Fruit fly (Drosophila melanogaster): Measurements from ENCODE around the gene CG13040.

Gene CG13040

dm6 chr3L:16326657-16327056, at the start of gene CG13040, which contains the start of gene CG13039:
CG13040 (minus strand) TSS chr3L:16326757.
CG13039 (minus strand) TSS chr3L:16326762.
- TF ChIP-seq EcR (GFP tag; optimal IDR thresholded peaks at IDR 0.05) (no peak), fd96Ca (GFP tag; IDR thresholded peaks at IDR 0.05) (no peak), Pif1B (GFP tag; optimal IDR thresholded peaks at IDR 0.05) (no peak), CG9948 (tag; optimal IDR thresholded peaks at IDR 0.05) (no peak), CG15710 (tag; optimal IDR thresholded peaks at IDR 0.05) (no peak), CG34367 (tag; optimal IDR thresholded peaks at IDR 0.05) (no peak), CG8159 (tag; optimal IDR thresholded peaks at IDR 0.05) (no peak), rn (GFP tag; IDR thresholded peaks at IDR 0.05) (no peak), CG12605 (GFP tag; IDR thresholded peaks at IDR 0.05) (no peak)

- TF ChIP-seq CG10348 (GFP tag; IDR thresholded peaks at IDR 0.05) (no peak), Snoo (tag; optimal IDR thresholded peaks at IDR 0.05) (no peak), CG17806 (tag; optimal IDR thresholded peaks at IDR 0.05) (no peak), fd96Ca (GFP tag; IDR thresholded peaks at IDR 0.05) (no peak), Pif1B (GFP tag; optimal IDR thresholded peaks at IDR 0.05) (no peak), CG14655 (GFP tag; optimal IDR thresholded peaks at IDR 0.05) (no peak), rn (GFP tag; IDR thresholded peaks at IDR 0.05) (no peak), gl (tag; optimal IDR thresholded peaks at IDR 0.05) (no peak), CG15710 (tag; optimal IDR thresholded peaks at IDR 0.05) (no peak), CG32121 (GFP tag; IDR thresholded peaks at IDR 0.05) (no peak), CG4496 (GFP tag; IDR thresholded peaks at IDR 0.05) (no peak), CG12605 (GFP tag; IDR thresholded peaks at IDR 0.05) (no peak), CG9948 (tag; optimal IDR thresholded peaks at IDR 0.05) (no peak), CG34367 (tag; optimal IDR thresholded peaks at IDR 0.05) (no peak), Pif1A (GFP tag; optimal IDR thresholded peaks at IDR 0.05) (no peak)
Observed at dm6 chr3L:16369526-16369925, 43.0 kb upstream of the CG13040 start, which contains the start of gene CG18814. CG18814 (plus strand) TSS chr3L:16369826.

dm6 chr3L:16368199-16368598, 41.6 kb upstream of the CG13040 start, which contains the start of gene CG4842:
CG4842 (plus strand) TSS chr3L:16368389.
- no peak for TF ChIP-seq Ets98B (GFP tag; IDR thresholded peaks at IDR 0.05)
- peak; percentile 7 for TF ChIP-seq EcR (GFP tag; optimal IDR thresholded peaks at IDR 0.05)

dm6 chr3L:16367240-16367639, 40.7 kb upstream of the CG13040 start, which contains the start of gene Cpr72Ec:
Cpr72Ec (minus strand) TSS chr3L:16367340.
- TF ChIP-seq CG14655 (GFP tag; optimal IDR thresholded peaks at IDR 0.05) (no peak), Pif1B (GFP tag; optimal IDR thresholded peaks at IDR 0.05) (no peak), CG8301 (tag; optimal IDR thresholded peaks at IDR 0.05) (no peak), Snoo (tag; optimal IDR thresholded peaks at IDR 0.05) (no peak), CG15710 (tag; optimal IDR thresholded peaks at IDR 0.05) (no peak), CG12605 (GFP tag; IDR thresholded peaks at IDR 0.05) (no peak), CG8159 (tag; optimal IDR thresholded peaks at IDR 0.05) (no peak), Ets98B (GFP tag; IDR thresholded peaks at IDR 0.05) (no peak), CG17806 (tag; optimal IDR thresholded peaks at IDR 0.05) (no peak), fd96Ca (GFP tag; IDR thresholded peaks at IDR 0.05) (no peak), gl (tag; optimal IDR thresholded peaks at IDR 0.05) (no peak), rn (GFP tag; IDR thresholded peaks at IDR 0.05) (no peak), CG4496 (GFP tag; IDR thresholded peaks at IDR 0.05) (no peak), CG34367 (tag; optimal IDR thresholded peaks at IDR 0.05) (no peak), EcR (GFP tag; optimal IDR thresholded peaks at IDR 0.05) (no peak), D1 (tag; optimal IDR thresholded peaks at IDR 0.05) (no peak)

- TF ChIP-seq Ets98B (GFP tag; IDR thresholded peaks at IDR 0.05) (no peak), CG15710 (tag; optimal IDR thresholded peaks at IDR 0.05) (no peak), CG17806 (tag; optimal IDR thresholded peaks at IDR 0.05) (no peak), fd96Ca (GFP tag; IDR thresholded peaks at IDR 0.05) (no peak), EcR (GFP tag; optimal IDR thresholded peaks at IDR 0.05) (no peak), CG8301 (tag; optimal IDR thresholded peaks at IDR 0.05) (no peak), CG4496 (GFP tag; IDR thresholded peaks at IDR 0.05) (no peak), CG8159 (tag; optimal IDR thresholded peaks at IDR 0.05) (no peak), Pif1A (GFP tag; optimal IDR thresholded peaks at IDR 0.05) (no peak), Pif1B (GFP tag; optimal IDR thresholded peaks at IDR 0.05) (no peak), gl (tag; optimal IDR thresholded peaks at IDR 0.05) (no peak), CG10348 (GFP tag; IDR thresholded peaks at IDR 0.05) (no peak), CG34367 (tag; optimal IDR thresholded peaks at IDR 0.05) (no peak), CG9948 (tag; optimal IDR thresholded peaks at IDR 0.05) (no peak), rn (GFP tag; IDR thresholded peaks at IDR 0.05) (no peak), CG14655 (GFP tag; optimal IDR thresholded peaks at IDR 0.05) (no peak), CG12605 (GFP tag; IDR thresholded peaks at IDR 0.05) (no peak), CG32121 (GFP tag; IDR thresholded peaks at IDR 0.05) (no peak), D1 (tag; optimal IDR thresholded peaks at IDR 0.05) (no peak), Snoo (tag; optimal IDR thresholded peaks at IDR 0.05) (no peak)
Observed at dm6 chr3L:16364599-16364998, 38.0 kb upstream of the CG13040 start, which contains the start of gene Cpr72Eb. Cpr72Eb (plus strand) TSS chr3L:16364899.

dm6 chr3L:16364182-16364581, 37.6 kb upstream of the CG13040 start:
- TF ChIP-seq Snoo (tag; optimal IDR thresholded peaks at IDR 0.05), result peak; percentile 81
- TF ChIP-seq fd96Ca (GFP tag; IDR thresholded peaks at IDR 0.05), result no peak
- 0 out of 2 replicates have a peak, but pooled peaks have one; percentile 24 for TF ChIP-seq CG32121 (GFP tag; IDR thresholded peaks at IDR 0.05)
- peak; percentile 85 for TF ChIP-seq CG14655 (GFP tag; optimal IDR thresholded peaks at IDR 0.05)
- peak; percentile 90 for TF ChIP-seq CG15710 (tag; optimal IDR thresholded peaks at IDR 0.05)
- TF ChIP-seq CG34367 (tag; optimal IDR thresholded peaks at IDR 0.05), result peak; percentile 85
- 0 out of 3 replicates have a peak, but pooled peaks have one; percentile 21 for TF ChIP-seq CG4496 (GFP tag; IDR thresholded peaks at IDR 0.05)
- TF ChIP-seq gl (tag; optimal IDR thresholded peaks at IDR 0.05), result peak; percentile 76
- TF ChIP-seq rn (GFP tag; IDR thresholded peaks at IDR 0.05), result no peak
- peak; percentile 44; the same call in 1 of the 2 replicates for TF ChIP-seq CG12605 (GFP tag; IDR thresholded peaks at IDR 0.05)
- no peak for TF ChIP-seq Ets98B (GFP tag; IDR thresholded peaks at IDR 0.05)
- peak; percentile 81 for TF ChIP-seq Pif1A (GFP tag; optimal IDR thresholded peaks at IDR 0.05)
- peak; percentile 85 for TF ChIP-seq D1 (tag; optimal IDR thresholded peaks at IDR 0.05)
- TF ChIP-seq CG17806 (tag; optimal IDR thresholded peaks at IDR 0.05), result peak; percentile 90
- no peak for TF ChIP-seq CG10348 (GFP tag; IDR thresholded peaks at IDR 0.05)
- peak; percentile 86 for TF ChIP-seq Pif1B (GFP tag; optimal IDR thresholded peaks at IDR 0.05)
- TF ChIP-seq CG9948 (tag; optimal IDR thresholded peaks at IDR 0.05), result peak; percentile 87
- no peak for TF ChIP-seq CG13204 (GFP tag; optimal IDR thresholded peaks at IDR 0.05)
- TF ChIP-seq CG8159 (tag; optimal IDR thresholded peaks at IDR 0.05), result peak; percentile 92
- peak; percentile 96 for TF ChIP-seq EcR (GFP tag; optimal IDR thresholded peaks at IDR 0.05)
- TF ChIP-seq CG8301 (tag; optimal IDR thresholded peaks at IDR 0.05), result peak; percentile 75

Measured in whole organism, pupa.